Worm (Caenorhabditis elegans) whole organism, L2 larva: ENCODE measurements around the gene tag-343.

Source experiments
- ama-1 ChIP-seq: fragments of 150-350 bp; optimal IDR thresholded peaks from 2 replicates; lab custom pipeline; 2018; ENCODE audit warnings: inconsistent platforms
- blmp-1 ChIP-seq: sonication (generic microtip); optimal IDR thresholded peaks from 2 replicates; lab custom pipeline; 2017; ENCODE audit warnings: missing genetic modification characterization, mild to moderate bottlenecking, missing compliant biosample characterization, antibody characterized with exemption, moderate library complexity; ENCODE audit not compliant: insufficient read depth
- fos-1 ChIP-seq: fragments of 150-350 bp; optimal IDR thresholded peaks from 2 replicates; lab custom pipeline; 2014; ENCODE audit warnings: missing biosample characterization, missing genetic modification characterization
- nhr-237 ChIP-seq: fragments of 150-350 bp; optimal IDR thresholded peaks from 2 replicates; lab custom pipeline; 2014; ENCODE audit warnings: missing biosample characterization, missing genetic modification characterization
- snpc-4 ChIP-seq: fragments of 150-350 bp; optimal IDR thresholded peaks from 2 replicates; lab custom pipeline; 2014; ENCODE audit warnings: missing biosample characterization, missing genetic modification characterization
- unc-62 ChIP-seq: fragments of 150-350 bp; optimal IDR thresholded peaks from 2 replicates; lab custom pipeline; 2014; ENCODE audit warnings: missing biosample characterization, missing genetic modification reagents, missing genetic modification characterization

DNA sequence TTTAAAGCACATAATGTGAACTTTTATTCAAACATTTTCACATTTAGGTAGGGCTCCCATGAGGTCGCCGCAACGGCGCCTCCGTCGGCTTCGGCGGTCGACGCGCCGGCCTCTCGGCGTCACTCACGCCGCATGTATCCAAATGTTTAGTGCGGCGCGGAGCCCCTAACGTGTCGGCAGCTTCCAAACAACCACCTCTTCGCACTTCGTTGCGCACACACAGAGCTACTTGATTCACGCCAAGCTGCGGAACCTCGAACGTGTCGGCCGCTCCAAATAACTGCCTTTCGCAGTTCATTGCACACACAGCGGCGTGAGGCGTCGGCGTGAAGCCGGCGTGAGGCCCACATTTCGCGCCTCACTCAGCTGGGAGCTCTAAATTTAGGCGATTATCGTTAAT is 16.5 kb upstream of the tag-343 start, which contains the start of gene F22H10.6:
- TF ChIP-seq blmp-1 (tag; lab: Kevin White, UChicago) (no peak), snpc-4 (tag; lab: Kevin White, UChicago) (no peak), ama-1 (no peak), fos-1 (tag; lab: Kevin White, UChicago) (no peak), unc-62 (GFP tag; lab: Kevin White, UChicago) (no peak), nhr-237 (tag; lab: Kevin White, UChicago) (no peak)
